Fruit fly (Drosophila melanogaster) whole organism, wandering third instar larva: ENCODE data around the gene msb1l.

Experiments used
- CG9705 ChIP-seq: fragments of 200-800 bp; sonication (Bioruptor generic); optimal IDR thresholded peaks from 2 replicates; lab custom pipeline; 2018; ENCODE audit warnings: missing biosample characterization, mild to moderate bottlenecking, missing genetic modification characterization
- Dif ChIP-seq: fragments of 200-275, 200-300 bp; sonication (Bioruptor generic); optimal IDR thresholded peaks from 2 replicates; lab custom pipeline; 2018; ENCODE audit warnings: missing biosample characterization, missing genetic modification characterization; ENCODE audit not compliant: partially characterized antibody
- HLH106 ChIP-seq: fragments of 200-800 bp; optimal IDR thresholded peaks from 3 replicates; lab custom pipeline; 2019; ENCODE audit warnings: missing biosample characterization, mild to moderate bottlenecking, missing genetic modification characterization, moderate library complexity
- N ChIP-seq: fragments of >200 bp; optimal IDR thresholded peaks from 2 replicates; lab custom pipeline; 2018; ENCODE audit warnings: missing biosample characterization, missing external identifiers, missing genetic modification characterization
- Vsx2 ChIP-seq: fragments of 200-300, 225-300 bp; sonication (Bioruptor generic); optimal IDR thresholded peaks from 2 replicates; lab custom pipeline; 2018; ENCODE audit warnings: missing biosample characterization, missing genetic modification characterization; ENCODE audit not compliant: partially characterized antibody
- h ChIP-seq: fragments of 200-800 bp; sonication (Bioruptor generic); optimal IDR thresholded peaks from 3 replicates; lab custom pipeline; 2016; ENCODE audit warnings: missing biosample characterization, mild to moderate bottlenecking, missing genetic modification characterization
- jim ChIP-seq: fragments of 175-275, 200-325 bp; sonication (Bioruptor generic); optimal IDR thresholded peaks from 2 replicates; lab custom pipeline; 2016; ENCODE audit warnings: missing biosample characterization, mild to moderate bottlenecking, missing genetic modification characterization
- psq ChIP-seq: fragments of 200-800 bp; sonication (Bioruptor generic); optimal IDR thresholded peaks from 3 replicates; lab custom pipeline; 2017; ENCODE audit warnings: missing biosample characterization, mild to moderate bottlenecking, missing genetic modification characterization, moderate library complexity
- woc ChIP-seq: sonication (Bioruptor generic); optimal IDR thresholded peaks from 2 replicates; lab custom pipeline; 2016; ENCODE audit warnings: missing biosample characterization, mild to moderate bottlenecking, missing genetic modification characterization

msb1l gene

dm6 chr2L:19628002-19628401, 50.5 kb downstream of the msb1l start:
- TF ChIP-seq CG9705 (GFP tag; lab: Kevin White, UChicago) (no peak), h (GFP tag; lab: Kevin White, UChicago) (no peak), Vsx2 (no peak), psq (GFP tag; lab: Kevin White, UChicago) (no peak), N (GFP tag; lab: Kevin White, UChicago) (no peak), HLH106 (no peak), Dif (GFP tag; lab: Kevin White, UChicago) (no peak), jim (GFP tag; lab: Kevin White, UChicago) (no peak), woc (no peak)
